Worm (Caenorhabditis elegans): ENCODE measurements around the gene acly-2.

acly-2 gene

ce11 chrV:13092349-13092748, 23.9 kb upstream of the acly-2 start, which contains the start of gene lurp-4:
TSS of gene lurp-4 (plus strand) at chrV:13092649.
- TF ChIP-seq rnt-1 (tag; optimal IDR thresholded peaks at IDR 0.05) = no peak
- TF ChIP-seq sox-2 (GFP tag; IDR thresholded peaks at IDR 0.05) = no peak
- TF ChIP-seq unc-42 (tag; optimal IDR thresholded peaks at IDR 0.05) = no peak
- TF ChIP-seq K02D7.2 (tag; optimal IDR thresholded peaks at IDR 0.05) = no peak
- no peak for TF ChIP-seq pag-3 (tag; optimal IDR thresholded peaks at IDR 0.05; ENCODE audit: borderline replicate concordance)
- no peak for TF ChIP-seq tbx-2 (tag; optimal IDR thresholded peaks at IDR 0.05)
- no peak for TF ChIP-seq C38D4.7 (GFP tag; optimal IDR thresholded peaks at IDR 0.05)
- no peak for TF ChIP-seq F13H6.1 (tag; optimal IDR thresholded peaks at IDR 0.05)
- TF ChIP-seq che-1 (tag; optimal IDR thresholded peaks at IDR 0.05) = no peak
- no peak for TF ChIP-seq fkh-6 (tag; optimal IDR thresholded peaks at IDR 0.05)
- no peak for TF ChIP-seq ceh-30 (tag; optimal IDR thresholded peaks at IDR 0.05)
- no peak for TF ChIP-seq ceh-31 (tag; optimal IDR thresholded peaks at IDR 0.05)
- no peak for TF ChIP-seq ceh-18 (tag; optimal IDR thresholded peaks at IDR 0.05)
- TF ChIP-seq C08G9.2 (tag; optimal IDR thresholded peaks at IDR 0.05) = no peak
- TF ChIP-seq unc-55 (GFP tag; optimal IDR thresholded peaks at IDR 0.05) = no peak
- no peak for TF ChIP-seq pat-9 (tag; optimal IDR thresholded peaks at IDR 0.05)
- TF ChIP-seq ceh-9 (tag; optimal IDR thresholded peaks at IDR 0.05) = no peak
- TF ChIP-seq hlh-13 (GFP tag; optimal IDR thresholded peaks at IDR 0.05) = no peak
- no peak for TF ChIP-seq pax-1 (tag; optimal IDR thresholded peaks at IDR 0.05)

- no peak for TF ChIP-seq ceh-48 (tag; optimal IDR thresholded peaks at IDR 0.05)
These were observed 20.6 kb upstream of the acly-2 start, which contains the start of gene C34B4.5 for ce11 chrV:13095654-13096053. TSS of gene C34B4.5 (plus strand) at chrV:13095954.

- TF ChIP-seq elt-2 (tag; optimal IDR thresholded peaks at IDR 0.05) (peak; percentile 29), nhr-11 (tag; optimal IDR thresholded peaks at IDR 0.05) (no peak), unc-55 (GFP tag; optimal IDR thresholded peaks at IDR 0.05) (peak; percentile 35), unc-3 (GFP tag; conservative IDR thresholded peaks at IDR 0.05) (no peak), unc-3 (tag; optimal IDR thresholded peaks at IDR 0.05) (no peak), ceh-14 (tag; optimal IDR thresholded peaks at IDR 0.05) (no peak), che-1 (tag; optimal IDR thresholded peaks at IDR 0.05) (no peak), pax-1 (tag; optimal IDR thresholded peaks at IDR 0.05) (no peak), unc-42 (tag; optimal IDR thresholded peaks at IDR 0.05) (peak; percentile 87), C08G9.2 (tag; optimal IDR thresholded peaks at IDR 0.05) (no peak), ceh-19 (GFP tag; optimal IDR thresholded peaks at IDR 0.05) (no peak), pat-9 (tag; optimal IDR thresholded peaks at IDR 0.05) (no peak), ceh-22 (tag; optimal IDR thresholded peaks at IDR 0.05) (no peak), hlh-8 (tag; optimal IDR thresholded peaks at IDR 0.05) (no peak), pag-3 (tag; optimal IDR thresholded peaks at IDR 0.05; ENCODE audit: borderline replicate concordance) (no peak), ceh-30 (tag; optimal IDR thresholded peaks at IDR 0.05) (no peak), ceh-48 (tag; optimal IDR thresholded peaks at IDR 0.05) (no peak), fax-1 (tag; optimal IDR thresholded peaks at IDR 0.05) (no peak)
These were observed 10.4 kb upstream of the acly-2 start for ce11 chrV:13105840-13106429.

ce11 chrV:13111599-13112191, 4.6 kb upstream of the acly-2 start:
- TF ChIP-seq dmd-4 (tag; optimal IDR thresholded peaks at IDR 0.05; ENCODE audit: borderline replicate concordance) (no peak), ceh-9 (tag; optimal IDR thresholded peaks at IDR 0.05) (no peak), tbx-2 (tag; optimal IDR thresholded peaks at IDR 0.05) (peak; percentile 5), gmeb-2 (tag; optimal IDR thresholded peaks at IDR 0.05) (no peak), ceh-14 (tag; optimal IDR thresholded peaks at IDR 0.05) (peak; percentile 51), ceh-31 (tag; optimal IDR thresholded peaks at IDR 0.05) (peak; percentile 2), unc-3 (GFP tag; conservative IDR thresholded peaks at IDR 0.05) (no peak), unc-3 (tag; optimal IDR thresholded peaks at IDR 0.05) (no peak), ceh-24 (tag; optimal IDR thresholded peaks at IDR 0.05) (no peak), F13H6.1 (tag; optimal IDR thresholded peaks at IDR 0.05) (no peak), rnt-1 (tag; optimal IDR thresholded peaks at IDR 0.05) (no peak), nfya-1 (tag; optimal IDR thresholded peaks at IDR 0.05) (no peak), unc-42 (tag; optimal IDR thresholded peaks at IDR 0.05) (peak; percentile 59), lim-6 (tag; optimal IDR thresholded peaks at IDR 0.05) (peak; percentile 18), C38D4.7 (GFP tag; optimal IDR thresholded peaks at IDR 0.05) (no peak)
